Fruit fly (Drosophila melanogaster) whole organism, embryonic: ENCODE measurements around the gene jet.

ENCODE experiments used
- Aef1 ChIP-seq: fragments of 200-800 bp; sonication (Bioruptor generic); IDR thresholded peaks from 3 replicates; pipeline ENCODE4 v1.3.6; 2022; ENCODE audit warnings: missing biosample characterization, missing genetic modification characterization
- BEAF-32 ChIP-seq: fragments of 200-800 bp; sonication (Bioruptor generic); optimal IDR thresholded peaks from 3 replicates; lab custom pipeline; 2017; ENCODE audit warnings: missing biosample characterization, missing genetic modification characterization, mild to moderate bottlenecking, moderate library complexity, missing genetic modification reagents
- CG10267 ChIP-seq: fragments of 200-800 bp; sonication (Bioruptor generic); optimal IDR thresholded peaks from 2 replicates; lab custom pipeline; 2018; ENCODE audit warnings: missing biosample characterization, mild to moderate bottlenecking, missing genetic modification characterization, moderate library complexity
- CG10543 ChIP-seq: fragments of 200-800 bp; sonication (Bioruptor generic); optimal IDR thresholded peaks from 3 replicates; lab custom pipeline; 2017; ENCODE audit warnings: missing biosample characterization, mild to moderate bottlenecking, missing genetic modification characterization, moderate library complexity
- CG11560 ChIP-seq: fragments of 200-800 bp; sonication (Bioruptor generic); IDR thresholded peaks from 3 replicates; pipeline ENCODE4 v1.3.6; 2022; ENCODE audit warnings: missing biosample characterization, missing genetic modification characterization
- CG12071 ChIP-seq: fragments of 200-800 bp; sonication (Bioruptor generic); optimal IDR thresholded peaks from 3 replicates; lab custom pipeline; 2018; ENCODE audit warnings: missing biosample characterization, mild to moderate bottlenecking, missing genetic modification characterization
- CG14441 ChIP-seq: fragments of 200-800 bp; sonication (Bioruptor generic); IDR thresholded peaks from 2 replicates; pipeline ENCODE4 v1.3.6; 2022; ENCODE audit warnings: missing biosample characterization, missing genetic modification characterization
- CG15073 ChIP-seq: fragments of 200-800 bp; sonication (Bioruptor generic); optimal IDR thresholded peaks from 2 replicates; lab custom pipeline; 2016; ENCODE audit warnings: missing biosample characterization, missing genetic modification characterization
- CG1529 ChIP-seq: fragments of 200-800 bp; sonication (Bioruptor generic); optimal IDR thresholded peaks from 3 replicates; lab custom pipeline; 2018; ENCODE audit warnings: missing biosample characterization, missing genetic modification characterization
- CG15514 ChIP-seq: fragments of 200-800 bp; sonication (Bioruptor generic); optimal IDR thresholded peaks from 3 replicates; lab custom pipeline; 2017; ENCODE audit warnings: missing biosample characterization, missing genetic modification characterization, mild to moderate bottlenecking, moderate library complexity, missing genetic modification reagents
- CG1647 ChIP-seq: fragments of 200-800 bp; sonication (Bioruptor generic); optimal IDR thresholded peaks from 3 replicates; lab custom pipeline; 2016; ENCODE audit warnings: missing biosample characterization, missing genetic modification characterization
- CG17359 ChIP-seq: fragments of 200-800 bp; sonication (Bioruptor generic); optimal IDR thresholded peaks from 3 replicates; lab custom pipeline; 2018; ENCODE audit warnings: missing biosample characterization, mild to moderate bottlenecking, missing genetic modification characterization, moderate library complexity
- CG17612 ChIP-seq: fragments of 200-800 bp; sonication (Bioruptor generic); IDR thresholded peaks from 2 replicates; pipeline ENCODE4 v1.3.6; 2022; ENCODE audit warnings: missing biosample characterization, missing genetic modification characterization
- CG17802 ChIP-seq: fragments of 200-800 bp; sonication (Bioruptor generic); optimal IDR thresholded peaks from 2 replicates; lab custom pipeline; 2018; ENCODE audit warnings: missing biosample characterization, mild to moderate bottlenecking, missing genetic modification characterization, moderate library complexity
- CG17912 ChIP-seq: fragments of 200-800 bp; sonication (Bioruptor generic); optimal IDR thresholded peaks from 2 replicates; lab custom pipeline; 2018; ENCODE audit warnings: missing biosample characterization, mild to moderate bottlenecking, missing genetic modification characterization
- CG3065 ChIP-seq: fragments of 200-800 bp; sonication (Bioruptor generic); optimal IDR thresholded peaks from 2 replicates; lab custom pipeline; 2016; ENCODE audit warnings: missing biosample characterization, missing genetic modification characterization
- CG33213 ChIP-seq: fragments of 200-800 bp; sonication (Bioruptor generic); optimal IDR thresholded peaks from 3 replicates; lab custom pipeline; 2016; ENCODE audit warnings: missing biosample characterization, missing genetic modification characterization
- CG5180 ChIP-seq: fragments of 200-800 bp; sonication (Bioruptor generic); optimal IDR thresholded peaks from 3 replicates; lab custom pipeline; 2017; ENCODE audit warnings: missing biosample characterization, missing genetic modification characterization, mild to moderate bottlenecking, moderate library complexity, missing genetic modification reagents
- CG6175 ChIP-seq: fragments of 200-800 bp; sonication (Bioruptor generic); IDR thresholded peaks from 3 replicates; pipeline ENCODE4 v1.3.6; 2022; ENCODE audit warnings: missing biosample characterization, missing genetic modification characterization
- CG6254 ChIP-seq: fragments of 200-800 bp; sonication (Bioruptor generic); optimal IDR thresholded peaks from 3 replicates; lab custom pipeline; 2017; ENCODE audit warnings: mild to moderate bottlenecking, missing biosample characterization, missing genetic modification reagents, missing genetic modification characterization
- CG7372 ChIP-seq: fragments of 200-800 bp; sonication (Bioruptor generic); IDR thresholded peaks from 2 replicates; pipeline ENCODE4 v1.3.6; 2022; ENCODE audit warnings: missing biosample characterization, missing genetic modification characterization
- Dbx ChIP-seq: fragments of 200-800 bp; sonication (Bioruptor generic); IDR thresholded peaks from 3 replicates; pipeline ENCODE4 v1.3.6; 2022; ENCODE audit warnings: missing biosample characterization, missing genetic modification characterization
- Doc3 ChIP-seq: fragments of 200-800 bp; sonication (Bioruptor generic); IDR thresholded peaks from 3 replicates; pipeline ENCODE4 v1.3.6; 2022; ENCODE audit warnings: missing biosample characterization, missing genetic modification characterization; ENCODE audit not compliant: partially characterized antibody
- Drgx ChIP-seq: fragments of 200-800 bp; sonication (Bioruptor generic); IDR thresholded peaks from 2 replicates; pipeline ENCODE4 v1.3.6; 2022; ENCODE audit warnings: missing biosample characterization, missing genetic modification characterization
- H15 ChIP-seq: fragments of 200-800 bp; sonication (Bioruptor generic); IDR thresholded peaks from 3 replicates; pipeline ENCODE4 v1.3.6; 2022; ENCODE audit warnings: missing biosample characterization, missing genetic modification characterization
- HHEX ChIP-seq: fragments of 200-800 bp; sonication (Bioruptor generic); optimal IDR thresholded peaks from 3 replicates; lab custom pipeline; 2017; ENCODE audit warnings: missing biosample characterization, mild to moderate bottlenecking, missing genetic modification characterization, missing genetic modification reagents
- Hsf ChIP-seq: fragments of 200-800 bp; sonication (Bioruptor generic); optimal IDR thresholded peaks from 3 replicates; lab custom pipeline; 2016; ENCODE audit warnings: missing biosample characterization, missing genetic modification characterization
- Nf-YB ChIP-seq: fragments of 200-800 bp; sonication (Bioruptor generic); optimal IDR thresholded peaks from 3 replicates; lab custom pipeline; 2019; ENCODE audit warnings: missing biosample characterization, mild to moderate bottlenecking, missing genetic modification characterization, moderate library complexity
- Ravus ChIP-seq: fragments of 200-800 bp; sonication (Bioruptor generic); IDR thresholded peaks from 2 replicates; pipeline ENCODE4 v1.3.6; 2022; ENCODE audit warnings: missing biosample characterization, missing genetic modification characterization
- Sin3A ChIP-seq: fragments of >200 bp; optimal IDR thresholded peaks from 2 replicates; lab custom pipeline; 2018
- Sox102F ChIP-seq: fragments of 200-800 bp; sonication (Bioruptor generic); optimal IDR thresholded peaks from 2 replicates; lab custom pipeline; 2018; ENCODE audit warnings: missing biosample characterization, mild to moderate bottlenecking, missing genetic modification characterization, moderate library complexity
- Xbp1 ChIP-seq: fragments of 200-800 bp; sonication (Bioruptor generic); optimal IDR thresholded peaks from 3 replicates; lab custom pipeline; 2016; ENCODE audit warnings: missing biosample characterization, mild to moderate bottlenecking, missing genetic modification characterization
- Xrp1 ChIP-seq: fragments of 200-800 bp; sonication (Bioruptor generic); IDR thresholded peaks from 2 replicates; pipeline ENCODE4 v1.3.6; 2022; ENCODE audit warnings: missing biosample characterization, missing genetic modification characterization
- ara ChIP-seq: fragments of 200-800 bp; sonication (Bioruptor generic); IDR thresholded peaks from 2 replicates; pipeline ENCODE4 v1.3.6; 2022; ENCODE audit warnings: missing biosample characterization, missing genetic modification characterization
- ase ChIP-seq: fragments of 200-800 bp; sonication (Bioruptor generic); IDR thresholded peaks from 3 replicates; pipeline ENCODE4 v1.3.6; 2022; ENCODE audit warnings: missing biosample characterization, missing genetic modification characterization
- bsh ChIP-seq, 2 experiments: fragments of 200-800 bp; sonication (Bioruptor generic); optimal IDR thresholded peaks; 2 replicates each; lab custom pipeline; 2017 to 2018; ENCODE audit warnings: mild to moderate bottlenecking in 2 of 2, missing biosample characterization in 2 of 2, missing genetic modification characterization in 2 of 2, moderate library complexity in 1 of 2
- cad ChIP-seq: fragments of >200 bp; optimal IDR thresholded peaks from 2 replicates; lab custom pipeline; 2017; ENCODE audit warnings: missing biosample characterization, missing genetic modification characterization
- croc ChIP-seq: fragments of 200-800 bp; sonication (Bioruptor generic); conservative IDR thresholded peaks from 3 replicates; pipeline ENCODE4 v1.3.6; 2022; ENCODE audit warnings: missing biosample characterization, missing genetic modification characterization
- en ChIP-seq: fragments of 200-800 bp; sonication (Bioruptor generic); optimal IDR thresholded peaks from 2 replicates; lab custom pipeline; 2016; ENCODE audit warnings: missing biosample characterization, missing genetic modification characterization
- gsb-n ChIP-seq: fragments of 200-800 bp; sonication (Bioruptor generic); optimal IDR thresholded peaks from 3 replicates; lab custom pipeline; 2018; ENCODE audit warnings: missing biosample characterization, mild to moderate bottlenecking, missing genetic modification characterization
- hb ChIP-seq: fragments of 200-800 bp; sonication (Bioruptor generic); IDR thresholded peaks from 3 replicates; pipeline ENCODE4 v1.3.6; 2022; ENCODE audit warnings: missing biosample characterization, missing genetic modification characterization; ENCODE audit not compliant: partially characterized antibody
- jigr1 ChIP-seq: fragments of 200-800 bp; sonication (Bioruptor generic); IDR thresholded peaks from 3 replicates; pipeline ENCODE4 v1.3.6; 2022; ENCODE audit warnings: missing biosample characterization, missing genetic modification characterization
- mld ChIP-seq: fragments of 200-800 bp; sonication (Bioruptor generic); IDR thresholded peaks from 3 replicates; pipeline ENCODE4 v1.3.6; 2022; ENCODE audit warnings: missing biosample characterization, missing genetic modification characterization; ENCODE audit not compliant: partially characterized antibody
- nau ChIP-seq: fragments of 200-800 bp; sonication (Bioruptor generic); optimal IDR thresholded peaks from 3 replicates; lab custom pipeline; 2017; ENCODE audit warnings: missing biosample characterization, mild to moderate bottlenecking, missing genetic modification characterization, missing genetic modification reagents
- prd ChIP-seq, 3 experiments: fragments of >200 bp in 2 of 3; fragments of 200-800 bp in 1 of 3; sonication (Bioruptor generic) in 1 of 3; optimal IDR thresholded peaks in 2 of 3; IDR thresholded peaks in 1 of 3; 2 replicates in 2 of 3; 3 replicates in 1 of 3; pipeline versions ENCODE4 v1.3.6 to Lab custom; 2017 to 2022; ENCODE audit warnings: missing biosample characterization in 1 of 3, missing genetic modification characterization in 1 of 3
- sd ChIP-seq: fragments of 200-800 bp; sonication (Bioruptor generic); optimal IDR thresholded peaks from 3 replicates; lab custom pipeline; 2018; ENCODE audit warnings: missing biosample characterization, mild to moderate bottlenecking, missing genetic modification characterization, moderate library complexity
- ssp ChIP-seq: fragments of 200-800 bp; sonication (Bioruptor generic); IDR thresholded peaks from 2 replicates; pipeline ENCODE4 v1.3.6; 2022; ENCODE audit warnings: missing biosample characterization, missing genetic modification characterization
- tll ChIP-seq, 2 experiments: fragments of 200-800 bp in 1 of 2; fragments of >200 bp in 1 of 2; sonication (Bioruptor generic) in 1 of 2; optimal IDR thresholded peaks; 2 replicates each; lab custom pipeline; 2017 to 2019; ENCODE audit warnings: missing biosample characterization in 2 of 2, missing genetic modification characterization in 2 of 2, mild to moderate bottlenecking in 1 of 2, moderate library complexity in 1 of 2
- vvl ChIP-seq: fragments of 200-800 bp; sonication (Bioruptor generic); IDR thresholded peaks from 2 replicates; pipeline ENCODE4 v1.3.6; 2022; ENCODE audit warnings: missing biosample characterization, missing genetic modification characterization

Gene jet

dm6 chr2L:4973731-4974415 lies 24.3 kb upstream of the jet start, which contains the start of gene mRpL28 (continued):
- no peak for TF ChIP-seq CG12071
- no peak for TF ChIP-seq CG15073 (GFP tag; lab: Kevin White, UChicago)
- TF ChIP-seq BEAF-32 (GFP tag; lab: Kevin White, UChicago): peak; percentile 40
- no peak for TF ChIP-seq nau (GFP tag; lab: Kevin White, UChicago)
- no peak for TF ChIP-seq sd (tag; lab: Kevin White, UChicago)
- peak; percentile 29 for TF ChIP-seq CG10267 (tag; lab: Kevin White, UChicago)
- TF ChIP-seq Dbx (GFP tag; lab: Robert Waterston, UW): no peak
- no peak for TF ChIP-seq HHEX (GFP tag; lab: Kevin White, UChicago)
- no peak for TF ChIP-seq prd (optimal IDR thresholded peaks at IDR 0.05; lab: Kevin White, UChicago)
- TF ChIP-seq prd (GFP tag; IDR thresholded peaks at IDR 0.05; lab: Robert Waterston, UW): 0 out of 3 replicates have a peak, but pooled peaks have one; percentile 26
- no peak; the same call in 1 of the 2 replicates for TF ChIP-seq vvl (GFP tag; lab: Robert Waterston, UW)
- TF ChIP-seq Ravus (GFP tag; lab: Robert Waterston, UW): no peak
- peak; percentile 21; the same call in 1 of the 3 replicates for TF ChIP-seq Doc3 (GFP tag; lab: Robert Waterston, UW)
- TF ChIP-seq tll (GFP tag; optimal IDR thresholded peaks at IDR 0.05; lab: Kevin White, UChicago): no peak
- no peak for TF ChIP-seq gsb-n (tag; lab: Kevin White, UChicago)
- TF ChIP-seq CG10543: no peak
- TF ChIP-seq CG17359 (tag; lab: Kevin White, UChicago): no peak
- TF ChIP-seq CG17612 (GFP tag; lab: Robert Waterston, UW): no peak
- no peak for TF ChIP-seq Xbp1 (GFP tag; lab: Kevin White, UChicago)
- TF ChIP-seq Hsf (GFP tag; lab: Kevin White, UChicago): no peak
- no peak for TF ChIP-seq Xrp1
- TF ChIP-seq CG11560 (tag; lab: Robert Waterston, UW): no peak
- TF ChIP-seq Drgx: no peak
- peak in 1 of 2 experiments; percentile 18 for TF ChIP-seq bsh (GFP tag; optimal IDR thresholded peaks at IDR 0.05; lab: Kevin White, UChicago)
- TF ChIP-seq H15 (GFP tag; lab: Robert Waterston, UW): no peak
- no peak for TF ChIP-seq CG17912 (GFP tag; lab: Kevin White, UChicago)
- TF ChIP-seq Sox102F (GFP tag; lab: Kevin White, UChicago): no peak
- no peak for TF ChIP-seq CG1529 (GFP tag; lab: Kevin White, UChicago)
- TF ChIP-seq jigr1 (GFP tag; lab: Robert Waterston, UW): no peak
- no peak for TF ChIP-seq CG1647 (GFP tag; lab: Kevin White, UChicago)
- TF ChIP-seq CG5180 (GFP tag; lab: Kevin White, UChicago): no peak
- no peak for TF ChIP-seq CG6254 (GFP tag; lab: Kevin White, UChicago)
- TF ChIP-seq ara (GFP tag; lab: Robert Waterston, UW): no peak
- TF ChIP-seq ase (GFP tag; lab: Robert Waterston, UW): no peak
- no peak for TF ChIP-seq CG3065
- TF ChIP-seq Sin3A (lab: Kevin White, UChicago): no peak
- no peak for TF ChIP-seq croc
- peak; percentile 26 for TF ChIP-seq CG15514 (GFP tag; lab: Kevin White, UChicago)
- no peak for TF ChIP-seq CG33213 (GFP tag; lab: Kevin White, UChicago)
- TF ChIP-seq hb (GFP tag; lab: Robert Waterston, UW): no peak
- TF ChIP-seq CG14441 (GFP tag; lab: Robert Waterston, UW): no peak
- TF ChIP-seq CG7372 (GFP tag; lab: Robert Waterston, UW): no peak
- no peak for TF ChIP-seq Aef1
- no peak for TF ChIP-seq ssp (GFP tag; lab: Robert Waterston, UW)
- no peak for TF ChIP-seq mld
- no peak for TF ChIP-seq Nf-YB (GFP tag; lab: Kevin White, UChicago)
- TF ChIP-seq CG17802: peak; percentile 4
- no peak for TF ChIP-seq CG6175 (GFP tag; lab: Robert Waterston, UW)
- no peak for TF ChIP-seq cad (GFP tag; lab: Kevin White, UChicago)
- no peak for TF ChIP-seq en (GFP tag; lab: Kevin White, UChicago)
